Comparison of ENCODE assay signal across 5 worm cellular contexts in genomic region chrX:13366955-13367354, ce11.
A peak's percentile ranks its signal among the peaks of the same experiment; 100 is the strongest.
TF ChIP-seq lines count a peak whose summit lies in the region.

No protein-coding gene starts in this region.

TF ChIP-seq in whole organism, L1 larva, 84 proteins besides CTCF, POLR2A, EP300 and RAD21:
- TF ChIP-seq snu-23 (GFP tag; optimal IDR thresholded peaks at IDR 0.05; lab: Kevin White, UChicago) (peak; percentile 42), elt-3 (tag; optimal IDR thresholded peaks at IDR 0.05; lab: Kevin White, UChicago) (peak in 1 of 6 experiments; percentile 44), nhr-19 (GFP tag; conservative IDR thresholded peaks at IDR 0.05; lab: Robert Waterston, UW) (0 out of 2 replicates have a peak, but pooled peaks have one; percentile 8), fkh-10 (GFP tag; optimal IDR thresholded peaks at IDR 0.05; lab: Kevin White, UChicago) (no peak), mdl-1 (tag; optimal IDR thresholded peaks at IDR 0.05; lab: Kevin White, UChicago) (peak in 1 of 2 experiments; percentile 70), blmp-1 (tag; optimal IDR thresholded peaks at IDR 0.05; lab: Kevin White, UChicago) (peak; percentile 15), lin-35 (GFP tag; optimal IDR thresholded peaks at IDR 0.05; lab: Kevin White, UChicago) (peak in 1 of 2 experiments; percentile 56), nhr-71 (tag; optimal IDR thresholded peaks at IDR 0.05; lab: Kevin White, UChicago) (peak; percentile 36), efl-1 (optimal IDR thresholded peaks at IDR 0.05; lab: Kevin White, UChicago) (no peak), efl-1 (GFP tag; optimal IDR thresholded peaks at IDR 0.05 in 1 of 2; lab: Kevin White, UChicago) (peak in 1 of 2 experiments; percentile 56), ztf-11 (tag; optimal IDR thresholded peaks at IDR 0.05; lab: Kevin White, UChicago) (no peak), lin-14 (GFP tag; optimal IDR thresholded peaks at IDR 0.05; lab: Kevin White, UChicago) (peak; percentile 48), ceh-90 (tag; optimal IDR thresholded peaks at IDR 0.05; lab: Kevin White, UChicago) (no peak), nhr-20 (tag; optimal IDR thresholded peaks at IDR 0.05; lab: Kevin White, UChicago) (peak; percentile 78)

TF ChIP-seq in whole organism, L2 larva, 48 proteins besides CTCF, POLR2A, EP300 and RAD21:
- TF ChIP-seq nhr-11 (tag; optimal IDR thresholded peaks at IDR 0.05; lab: Kevin White, UChicago) (no peak), nhr-12 (tag; optimal IDR thresholded peaks at IDR 0.05; lab: Kevin White, UChicago) (no peak), skn-1 (tag; optimal IDR thresholded peaks at IDR 0.05; lab: Kevin White, UChicago) (no peak), egl-27 (tag; optimal IDR thresholded peaks at IDR 0.05; lab: Kevin White, UChicago) (no peak), nhr-6 (tag; optimal IDR thresholded peaks at IDR 0.05; lab: Kevin White, UChicago) (no peak), nhr-10 (tag; optimal IDR thresholded peaks at IDR 0.05; lab: Kevin White, UChicago) (no peak), ztf-4 (tag; optimal IDR thresholded peaks at IDR 0.05; lab: Kevin White, UChicago) (no peak), alr-1 (tag; optimal IDR thresholded peaks at IDR 0.05; lab: Kevin White, UChicago) (no peak), gmeb-1 (tag; optimal IDR thresholded peaks at IDR 0.05; lab: Kevin White, UChicago) (no peak), zag-1 (tag; optimal IDR thresholded peaks at IDR 0.05; lab: Kevin White, UChicago) (no peak), elt-3 (tag; optimal IDR thresholded peaks at IDR 0.05; lab: Kevin White, UChicago) (no peak), sma-9 (GFP tag; optimal IDR thresholded peaks at IDR 0.05; lab: Kevin White, UChicago) (peak; percentile 34), sma-9 (tag; optimal IDR thresholded peaks at IDR 0.05; lab: Kevin White, UChicago) (no peak), nhr-23 (tag; optimal IDR thresholded peaks at IDR 0.05; lab: Kevin White, UChicago) (no peak), nhr-129 (tag; optimal IDR thresholded peaks at IDR 0.05; lab: Kevin White, UChicago) (peak; percentile 66), unc-55 (GFP tag; optimal IDR thresholded peaks at IDR 0.05; lab: Kevin White, UChicago) (no peak), crh-2 (tag; optimal IDR thresholded peaks at IDR 0.05; lab: Kevin White, UChicago) (peak; percentile 27), sem-4 (tag; optimal IDR thresholded peaks at IDR 0.05; lab: Kevin White, UChicago) (no peak), nhr-25 (tag; optimal IDR thresholded peaks at IDR 0.05; lab: Kevin White, UChicago) (no peak)

TF ChIP-seq in whole organism, L3 larva, 47 proteins besides CTCF, POLR2A, EP300 and RAD21:
- TF ChIP-seq skn-1 (tag; optimal IDR thresholded peaks at IDR 0.05; lab: Kevin White, UChicago) (no peak), pha-4 (tag; optimal IDR thresholded peaks at IDR 0.05; lab: Kevin White, UChicago) (peak; percentile 55), egl-27 (tag; optimal IDR thresholded peaks at IDR 0.05; lab: Kevin White, UChicago) (no peak)

TF ChIP-seq in whole organism, L4 larva, 104 proteins besides CTCF, POLR2A, EP300 and RAD21:
- no peak for TF ChIP-seq daf-8 (GFP tag; IDR thresholded peaks at IDR 0.05; lab: Robert Waterston, UW)
- no peak for TF ChIP-seq snpc-4 (tag; optimal IDR thresholded peaks at IDR 0.05; lab: Kevin White, UChicago)
- TF ChIP-seq dmd-9 (GFP tag; IDR thresholded peaks at IDR 0.05; lab: Robert Waterston, UW), result no peak
- no peak for TF ChIP-seq F37D6.2 (tag; optimal IDR thresholded peaks at IDR 0.05; lab: Kevin White, UChicago)
- no peak for TF ChIP-seq F26F4.8 (GFP tag; conservative IDR thresholded peaks at IDR 0.05; lab: Robert Waterston, UW)
- no peak for TF ChIP-seq egl-27 (tag; optimal IDR thresholded peaks at IDR 0.05; lab: Kevin White, UChicago)
- no peak for TF ChIP-seq pqm-1 (tag; optimal IDR thresholded peaks at IDR 0.05; lab: Kevin White, UChicago)
- TF ChIP-seq daf-16 (GFP tag; optimal IDR thresholded peaks at IDR 0.05; lab: Kevin White, UChicago), result no peak
- peak; percentile 47 for TF ChIP-seq daf-16 (tag; optimal IDR thresholded peaks at IDR 0.05; lab: Kevin White, UChicago)
- TF ChIP-seq ceh-32 (tag; optimal IDR thresholded peaks at IDR 0.05; lab: Kevin White, UChicago; ENCODE audit: poor library complexity), result no peak
- no peak for TF ChIP-seq ceh-82 (tag; optimal IDR thresholded peaks at IDR 0.05; lab: Kevin White, UChicago)
- peak; percentile 11 for TF ChIP-seq hlh-11 (tag; optimal IDR thresholded peaks at IDR 0.05; lab: Kevin White, UChicago)
- TF ChIP-seq arid-1 (GFP tag; conservative IDR thresholded peaks at IDR 0.05; lab: Robert Waterston, UW), result no peak
- TF ChIP-seq ceh-44 (GFP tag; IDR thresholded peaks at IDR 0.05; lab: Robert Waterston, UW), result no peak
- TF ChIP-seq hlh-30 (tag; optimal IDR thresholded peaks at IDR 0.05; lab: Kevin White, UChicago; ENCODE audit: insufficient read depth), result peak; percentile 74
- TF ChIP-seq snpc-1.2 (GFP tag; IDR thresholded peaks at IDR 0.05; lab: Robert Waterston, UW), result no peak
- no peak for TF ChIP-seq ceh-28 (tag; optimal IDR thresholded peaks at IDR 0.05; lab: Kevin White, UChicago)
- 0 out of 2 replicates have a peak, but pooled peaks have one; percentile 13 for TF ChIP-seq dmd-6 (GFP tag; IDR thresholded peaks at IDR 0.05; lab: Robert Waterston, UW)
- TF ChIP-seq madf-5 (GFP tag; IDR thresholded peaks at IDR 0.05; lab: Robert Waterston, UW), result no peak
- TF ChIP-seq tra-1 (GFP tag; IDR thresholded peaks at IDR 0.05; lab: Robert Waterston, UW), result no peak
- no peak for TF ChIP-seq ceh-20 (GFP tag; IDR thresholded peaks at IDR 0.05; lab: Robert Waterston, UW)
- no peak for TF ChIP-seq pha-4 (GFP tag; IDR thresholded peaks at IDR 0.05; lab: Robert Waterston, UW)
- peak; percentile 23 for TF ChIP-seq pha-4 (tag; optimal IDR thresholded peaks at IDR 0.05; lab: Kevin White, UChicago)
- no peak for TF ChIP-seq set-16 (GFP tag; IDR thresholded peaks at IDR 0.05; lab: Robert Waterston, UW)
- peak in 1 of 2 experiments; percentile 21 for TF ChIP-seq mdl-1 (tag; optimal IDR thresholded peaks at IDR 0.05; lab: Kevin White, UChicago)
- no peak for TF ChIP-seq aly-2 (tag; optimal IDR thresholded peaks at IDR 0.05; lab: Kevin White, UChicago)
- no peak for TF ChIP-seq mdt-29 (GFP tag; IDR thresholded peaks at IDR 0.05; lab: Robert Waterston, UW)
- no peak for TF ChIP-seq rbr-2 (tag; optimal IDR thresholded peaks at IDR 0.05; lab: Kevin White, UChicago)
- TF ChIP-seq tag-97 (GFP tag; IDR thresholded peaks at IDR 0.05; lab: Robert Waterston, UW), result no peak
- peak; percentile 28 for TF ChIP-seq dve-1 (tag; optimal IDR thresholded peaks at IDR 0.05; lab: Kevin White, UChicago; ENCODE audit: insufficient read depth)
- no peak for TF ChIP-seq daf-19 (GFP tag; conservative IDR thresholded peaks at IDR 0.05; lab: Robert Waterston, UW)
- no peak for TF ChIP-seq php-3 (GFP tag; IDR thresholded peaks at IDR 0.05; lab: Robert Waterston, UW)

TF ChIP-seq in whole organism, young adult, 124 proteins besides CTCF, POLR2A, EP300 and RAD21:
- TF ChIP-seq zim-3 (tag; optimal IDR thresholded peaks at IDR 0.05; lab: Kevin White, UChicago) (no peak), cebp-1 (GFP tag; IDR thresholded peaks at IDR 0.05; lab: Robert Waterston, UW) (peak; percentile 69; the same call in 1 of the 2 replicates), cebp-1 (tag; optimal IDR thresholded peaks at IDR 0.05; lab: Kevin White, UChicago) (peak; percentile 87)
TF ChIP-seq in whole organism, young adult: peak in this region for 1.
